Worm (Caenorhabditis elegans) whole organism, young adult: ENCODE data around the gene F40F12.9.
A peak's percentile ranks its signal among the peaks of the same experiment; 100 is the strongest.

ENCODE experiments used
- B0261.1 ChIP-seq: sonication (generic microtip); optimal IDR thresholded peaks from 2 replicates; lab custom pipeline; 2016; ENCODE audit warnings: mild to moderate bottlenecking, missing genetic modification characterization, moderate library complexity, missing compliant biosample characterization
- B0336.3 ChIP-seq: fragments of 200-800 bp; sonication (Bioruptor generic); IDR thresholded peaks from 2 replicates; pipeline ENCODE4 v1.3.6; 2022; ENCODE audit warnings: missing genetic modification characterization, missing compliant biosample characterization
- F22D6.2 ChIP-seq: sonication (generic microtip); optimal IDR thresholded peaks from 2 replicates; lab custom pipeline; 2016; ENCODE audit warnings: mild to moderate bottlenecking, missing genetic modification characterization, missing compliant biosample characterization
- F23B12.7 ChIP-seq: sonication (generic microtip); optimal IDR thresholded peaks from 2 replicates; lab custom pipeline; 2017; ENCODE audit warnings: missing genetic modification characterization, mild to moderate bottlenecking, missing compliant biosample characterization, antibody characterized with exemption, moderate library complexity; ENCODE audit not compliant: insufficient read depth
- F52B5.7 ChIP-seq: sonication (generic microtip); optimal IDR thresholded peaks from 2 replicates; lab custom pipeline; 2016; ENCODE audit warnings: mild to moderate bottlenecking, missing genetic modification characterization, missing compliant biosample characterization
- K11D2.4 ChIP-seq: fragments of 200-800 bp; sonication (Bioruptor generic); IDR thresholded peaks from 2 replicates; pipeline ENCODE4 v1.3.6; 2022; ENCODE audit warnings: missing genetic modification reagents, missing genetic modification characterization, missing compliant biosample characterization
- K12H6.12 ChIP-seq: fragments of 200-800 bp; sonication (Bioruptor generic); optimal IDR thresholded peaks from 2 replicates; lab custom pipeline; 2018; ENCODE audit warnings: mild to moderate bottlenecking, missing genetic modification characterization, missing compliant biosample characterization
- T07F8.4 ChIP-seq: sonication (generic microtip); optimal IDR thresholded peaks from 2 replicates; lab custom pipeline; 2016; ENCODE audit warnings: mild to moderate bottlenecking, missing genetic modification characterization, moderate library complexity, missing compliant biosample characterization
- Y53F4B.3 ChIP-seq: fragments of 200-800 bp; sonication (Bioruptor generic); IDR thresholded peaks from 2 replicates; pipeline ENCODE4 v1.3.6; 2022; ENCODE audit warnings: missing genetic modification reagents, missing genetic modification characterization, missing compliant biosample characterization
- akir-1 ChIP-seq: fragments of 200-800 bp; sonication (Bioruptor generic); optimal IDR thresholded peaks from 2 replicates; lab custom pipeline; 2018; ENCODE audit warnings: mild to moderate bottlenecking, missing genetic modification characterization, moderate library complexity, missing compliant biosample characterization
- aptf-2 ChIP-seq: fragments of 200-800 bp; sonication (Bioruptor generic); conservative IDR thresholded peaks from 2 replicates; pipeline ENCODE4 v1.3.6; 2022; ENCODE audit warnings: missing genetic modification reagents, missing genetic modification characterization, missing compliant biosample characterization
- atf-7 ChIP-seq: sonication (generic microtip); optimal IDR thresholded peaks from 2 replicates; lab custom pipeline; 2017; ENCODE audit warnings: mild to moderate bottlenecking, missing genetic modification characterization, missing compliant biosample characterization
- athp-1 ChIP-seq: sonication (generic microtip); optimal IDR thresholded peaks from 2 replicates; lab custom pipeline; 2017; ENCODE audit warnings: mild to moderate bottlenecking, missing genetic modification characterization, missing compliant biosample characterization
- attf-3 ChIP-seq: fragments of 200-800 bp; sonication (Bioruptor generic); conservative IDR thresholded peaks from 2 replicates; pipeline ENCODE4 v1.3.6; 2022; ENCODE audit warnings: missing genetic modification reagents, missing genetic modification characterization, missing compliant biosample characterization
- attf-5 ChIP-seq: fragments of 200-800 bp; sonication (Bioruptor generic); optimal IDR thresholded peaks from 2 replicates; lab custom pipeline; 2018; ENCODE audit warnings: mild to moderate bottlenecking, missing genetic modification characterization, missing compliant biosample characterization
- attf-6 ChIP-seq: fragments of 200-800 bp; sonication (Bioruptor generic); IDR thresholded peaks from 2 replicates; pipeline ENCODE4 v1.3.6; 2022; ENCODE audit warnings: missing genetic modification reagents, missing genetic modification characterization, missing compliant biosample characterization
- bed-2 ChIP-seq: fragments of 200-800 bp; sonication (Bioruptor generic); IDR thresholded peaks from 2 replicates; pipeline ENCODE4 v1.3.6; 2022; ENCODE audit warnings: missing genetic modification reagents, missing genetic modification characterization, missing compliant biosample characterization
- ceh-100 ChIP-seq: fragments of 200-800 bp; sonication (Bioruptor generic); IDR thresholded peaks from 2 replicates; pipeline ENCODE4 v1.3.6; 2022; ENCODE audit warnings: missing genetic modification reagents, missing genetic modification characterization, missing compliant biosample characterization
- ceh-27 ChIP-seq: fragments of 200-800 bp; sonication (Bioruptor generic); optimal IDR thresholded peaks from 2 replicates; lab custom pipeline; 2018; ENCODE audit warnings: mild to moderate bottlenecking, missing genetic modification characterization, moderate library complexity, missing compliant biosample characterization
- ceh-40 ChIP-seq: fragments of 200-800 bp; sonication (Bioruptor generic); IDR thresholded peaks from 2 replicates; pipeline ENCODE4 v1.3.6; 2022; ENCODE audit warnings: missing genetic modification characterization, missing compliant biosample characterization
- ceh-79 ChIP-seq: sonication (generic microtip); optimal IDR thresholded peaks from 2 replicates; lab custom pipeline; 2017; ENCODE audit warnings: mild to moderate bottlenecking, missing genetic modification characterization, missing compliant biosample characterization
- ceh-91 ChIP-seq: fragments of 200-800 bp; sonication (Bioruptor generic); IDR thresholded peaks from 2 replicates; pipeline ENCODE4 v1.3.6; 2022; ENCODE audit warnings: missing genetic modification reagents, missing genetic modification characterization, missing compliant biosample characterization
- dox-1 ChIP-seq: fragments of 200-800 bp; sonication (Bioruptor generic); IDR thresholded peaks from 2 replicates; pipeline ENCODE4 v1.3.6; 2022; ENCODE audit warnings: missing genetic modification reagents, missing genetic modification characterization, missing compliant biosample characterization
- dpl-1 ChIP-seq: fragments of 150-350 bp; optimal IDR thresholded peaks from 2 replicates; lab custom pipeline; 2014; ENCODE audit warnings: missing biosample characterization, missing genetic modification reagents, missing genetic modification characterization
- egrh-3 ChIP-seq: fragments of 200-800 bp; sonication (Bioruptor generic); IDR thresholded peaks from 2 replicates; pipeline ENCODE4 v1.3.6; 2022; ENCODE audit warnings: missing genetic modification reagents, missing genetic modification characterization, missing compliant biosample characterization
- fkh-3 ChIP-seq: sonication (generic microtip); optimal IDR thresholded peaks from 2 replicates; lab custom pipeline; 2016; ENCODE audit warnings: mild to moderate bottlenecking, missing genetic modification characterization, missing compliant biosample characterization
- hsf-1 ChIP-seq: fragments of 200-800 bp; sonication (Bioruptor generic); IDR thresholded peaks from 2 replicates; pipeline ENCODE4 v1.3.6; 2022; ENCODE audit warnings: missing genetic modification reagents, missing genetic modification characterization, missing compliant biosample characterization
- lin-26 ChIP-seq: fragments of 200-800 bp; sonication (Bioruptor generic); IDR thresholded peaks from 2 replicates; pipeline ENCODE4 v1.3.6; 2022; ENCODE audit warnings: missing genetic modification reagents, missing genetic modification characterization, missing compliant biosample characterization
- lin-35 ChIP-seq, 3 experiments: fragments of 150-350 bp in 2 of 3; sonication (generic microtip) in 1 of 3; optimal IDR thresholded peaks; 2 replicates each; lab custom pipeline; 2014 to 2018; ENCODE audit warnings: missing biosample characterization in 3 of 3, missing genetic modification characterization in 3 of 3, missing genetic modification reagents in 3 of 3
- lsy-27 ChIP-seq: sonication (generic microtip); optimal IDR thresholded peaks from 2 replicates; lab custom pipeline; 2017; ENCODE audit warnings: missing genetic modification characterization, mild to moderate bottlenecking, missing compliant biosample characterization, antibody characterized with exemption, missing genotype, borderline replicate concordance; ENCODE audit not compliant: insufficient read depth
- madf-10 ChIP-seq: sonication (generic microtip); optimal IDR thresholded peaks from 2 replicates; lab custom pipeline; 2016; ENCODE audit warnings: mild to moderate bottlenecking, missing genetic modification characterization, missing compliant biosample characterization
- madf-3 ChIP-seq: fragments of 200-800 bp; sonication (Bioruptor generic); IDR thresholded peaks from 2 replicates; pipeline ENCODE4 v1.3.6; 2022; ENCODE audit warnings: missing genetic modification reagents, missing genetic modification characterization, missing compliant biosample characterization
- madf-6 ChIP-seq: fragments of 200-800 bp; sonication (Bioruptor generic); IDR thresholded peaks from 2 replicates; pipeline ENCODE4 v1.3.6; 2022; ENCODE audit warnings: missing genetic modification reagents, missing genetic modification characterization, missing compliant biosample characterization
- mel-28 ChIP-seq: sonication (generic microtip); optimal IDR thresholded peaks from 2 replicates; lab custom pipeline; 2016; ENCODE audit warnings: borderline replicate concordance, mild to moderate bottlenecking, missing genetic modification characterization, missing compliant biosample characterization
- mes-4 ChIP-seq: sonication (generic microtip); optimal IDR thresholded peaks from 2 replicates; lab custom pipeline; 2016; ENCODE audit warnings: missing genotype, missing genetic modification characterization, missing compliant biosample characterization
- nfya-2 ChIP-seq: fragments of 200-800 bp; sonication (Bioruptor generic); IDR thresholded peaks from 2 replicates; pipeline ENCODE4 v1.3.6; 2022; ENCODE audit warnings: missing genetic modification reagents, missing genetic modification characterization, missing compliant biosample characterization
- nhr-120 ChIP-seq: fragments of 200-800 bp; sonication (Bioruptor generic); IDR thresholded peaks from 2 replicates; pipeline ENCODE4 v1.3.6; 2022; ENCODE audit warnings: missing genetic modification characterization, missing compliant biosample characterization
- rcor-1 ChIP-seq: fragments of 200-800 bp; sonication (Bioruptor generic); IDR thresholded peaks from 2 replicates; pipeline ENCODE4 v1.3.6; 2022; ENCODE audit warnings: missing genetic modification reagents, missing genetic modification characterization, missing compliant biosample characterization
- repo-1 ChIP-seq: sonication (generic microtip); optimal IDR thresholded peaks from 2 replicates; lab custom pipeline; 2017; ENCODE audit warnings: mild to moderate bottlenecking, missing genetic modification characterization, missing compliant biosample characterization
- snpc-1.3 ChIP-seq: sonication (generic microtip); optimal IDR thresholded peaks from 2 replicates; lab custom pipeline; 2017; ENCODE audit warnings: missing genetic modification characterization, mild to moderate bottlenecking, missing compliant biosample characterization, antibody characterized with exemption, moderate library complexity, missing genotype, missing genetic modification reagents; ENCODE audit not compliant: insufficient read depth
- sptf-2 ChIP-seq: fragments of 200-800 bp; sonication (Bioruptor generic); optimal IDR thresholded peaks from 2 replicates; lab custom pipeline; 2018; ENCODE audit warnings: mild to moderate bottlenecking, missing genetic modification characterization, missing compliant biosample characterization
- tbp1 ChIP-seq: fragments of 200-800 bp; sonication (Bioruptor generic); optimal IDR thresholded peaks from 2 replicates; lab custom pipeline; 2018; ENCODE audit warnings: mild to moderate bottlenecking, missing genetic modification characterization, missing compliant biosample characterization
- xnd-1 ChIP-seq: sonication (generic microtip); optimal IDR thresholded peaks from 2 replicates; lab custom pipeline; 2016; ENCODE audit warnings: missing genotype, missing genetic modification reagents, missing genetic modification characterization, missing compliant biosample characterization
- zfh-2 ChIP-seq: fragments of 200-800 bp; sonication (Bioruptor generic); conservative IDR thresholded peaks from 2 replicates; pipeline ENCODE4 v1.3.6; 2022; ENCODE audit warnings: missing genetic modification reagents, missing genetic modification characterization, missing compliant biosample characterization
- zim-3 ChIP-seq: sonication (generic microtip); optimal IDR thresholded peaks from 2 replicates; lab custom pipeline; 2017; ENCODE audit warnings: mild to moderate bottlenecking, missing genetic modification characterization, moderate library complexity, missing compliant biosample characterization
- ztf-18 ChIP-seq: sonication (generic microtip); optimal IDR thresholded peaks from 2 replicates; lab custom pipeline; 2016; ENCODE audit warnings: missing genotype, mild to moderate bottlenecking, missing genetic modification characterization, missing compliant biosample characterization
- ztf-25 ChIP-seq: fragments of 200-800 bp; sonication (Bioruptor generic); IDR thresholded peaks from 2 replicates; pipeline ENCODE4 v1.3.6; 2022; ENCODE audit warnings: missing genetic modification reagents, missing genetic modification characterization, missing compliant biosample characterization

Gene F40F12.9

ce11 chrIII:9867780-9868503 lies 43.2 kb upstream of the F40F12.9 start, which contains the start of gene dhhc-4:
TSS of gene dhhc-4 (minus strand) at chrIII:9867792.
- TF ChIP-seq B0336.3 (GFP tag; lab: Robert Waterston, UW) (no peak), nhr-120 (GFP tag; lab: Robert Waterston, UW) (no peak), dox-1 (GFP tag; lab: Robert Waterston, UW) (no peak), snpc-1.3 (tag; lab: Kevin White, UChicago) (no peak), fkh-3 (tag; lab: Kevin White, UChicago) (no peak), egrh-3 (GFP tag; lab: Robert Waterston, UW) (no peak), mel-28 (tag; lab: Kevin White, UChicago) (no peak), hsf-1 (GFP tag; lab: Robert Waterston, UW) (0 out of 2 replicates have a peak, but pooled peaks have one; percentile 56), repo-1 (no peak), B0261.1 (no peak), K12H6.12 (tag; lab: Kevin White, UChicago) (peak; percentile 42), F23B12.7 (no peak), madf-3 (0 out of 2 replicates have a peak, but pooled peaks have one; percentile 40), attf-5 (GFP tag; lab: Kevin White, UChicago) (no peak), athp-1 (tag; lab: Kevin White, UChicago) (no peak), nfya-2 (GFP tag; lab: Robert Waterston, UW) (no peak), attf-3 (GFP tag; lab: Robert Waterston, UW) (no peak), bed-2 (GFP tag; lab: Robert Waterston, UW) (peak; percentile 45; the same call in 1 of the 2 replicates), ztf-18 (tag; lab: Kevin White, UChicago) (no peak), ceh-79 (no peak), sptf-2 (GFP tag; lab: Kevin White, UChicago) (no peak), ceh-100 (GFP tag; lab: Robert Waterston, UW) (peak; percentile 33; the same call in 1 of the 2 replicates), rcor-1 (GFP tag; lab: Robert Waterston, UW) (0 out of 2 replicates have a peak, but pooled peaks have one; percentile 41), Y53F4B.3 (GFP tag; lab: Robert Waterston, UW) (no peak), zim-3 (tag; lab: Kevin White, UChicago) (no peak), ztf-25 (GFP tag; lab: Robert Waterston, UW) (no peak), K11D2.4 (GFP tag; lab: Robert Waterston, UW) (peak; percentile 58; the same call in 1 of the 2 replicates), mes-4 (tag; lab: Kevin White, UChicago) (no peak), lin-26 (GFP tag; lab: Robert Waterston, UW) (no peak), F22D6.2 (tag; lab: Kevin White, UChicago) (peak; percentile 9), T07F8.4 (tag; lab: Kevin White, UChicago) (peak; percentile 9), ceh-40 (GFP tag; lab: Robert Waterston, UW) (no peak), ceh-27 (GFP tag; lab: Kevin White, UChicago) (peak; percentile 82), madf-6 (no peak), F52B5.7 (tag; lab: Kevin White, UChicago) (no peak), attf-6 (GFP tag; lab: Robert Waterston, UW) (no peak), xnd-1 (tag; lab: Kevin White, UChicago) (peak; percentile 43), atf-7 (tag; lab: Kevin White, UChicago) (no peak), ceh-91 (GFP tag; lab: Robert Waterston, UW) (no peak), lin-35 (GFP tag; optimal IDR thresholded peaks at IDR 0.05; lab: Kevin White, UChicago) (peak in 1 of 3 experiments; percentile 89), aptf-2 (GFP tag; lab: Robert Waterston, UW) (0 out of 2 replicates have a peak, but pooled peaks have one; percentile 53), tbp1 (no peak), lsy-27 (tag; lab: Kevin White, UChicago) (no peak), madf-10 (tag; lab: Kevin White, UChicago) (peak; percentile 62), akir-1 (GFP tag; lab: Kevin White, UChicago) (no peak), dpl-1 (GFP tag; lab: Kevin White, UChicago) (peak; percentile 59), zfh-2 (GFP tag; lab: Robert Waterston, UW) (no peak)
